3 worm cellular contexts compared by ENCODE assay signal in genomic region chrIV:570799-571300, ce11.
TF ChIP-seq lines count a peak whose summit lies in the region.

Gene F56A11.5 (minus strand): TSS chrIV:570849.

TF ChIP-seq in whole organism, L3 larva, 47 proteins besides CTCF, POLR2A, EP300 and RAD21:
- peak; percentile 16 for TF ChIP-seq skn-1 (tag; optimal IDR thresholded peaks at IDR 0.05; lab: Kevin White, UChicago)
- no peak for TF ChIP-seq snpc-4 (tag; optimal IDR thresholded peaks at IDR 0.05; lab: Kevin White, UChicago)
- no peak for TF ChIP-seq mml-1 (tag; optimal IDR thresholded peaks at IDR 0.05; lab: Kevin White, UChicago)

TF ChIP-seq in whole organism, L4 larva, 104 proteins besides CTCF, POLR2A, EP300 and RAD21:
- TF ChIP-seq hlh-11 (tag; optimal IDR thresholded peaks at IDR 0.05; lab: Kevin White, UChicago) (no peak), pqm-1 (tag; optimal IDR thresholded peaks at IDR 0.05; lab: Kevin White, UChicago) (peak; percentile 21), ZK546.5 (tag; optimal IDR thresholded peaks at IDR 0.05; lab: Kevin White, UChicago) (no peak), mdl-1 (tag; optimal IDR thresholded peaks at IDR 0.05; lab: Kevin White, UChicago) (no peak), hlh-30 (tag; optimal IDR thresholded peaks at IDR 0.05; lab: Kevin White, UChicago; ENCODE audit: insufficient read depth) (no peak)

TF ChIP-seq in whole organism, young adult, 124 proteins besides CTCF, POLR2A, EP300 and RAD21:
- TF ChIP-seq lin-35 (GFP tag; optimal IDR thresholded peaks at IDR 0.05; lab: Kevin White, UChicago) (no peak), hmg-20 (GFP tag; IDR thresholded peaks at IDR 0.05; lab: Robert Waterston, UW) (no peak), madf-8 (GFP tag; conservative IDR thresholded peaks at IDR 0.05; lab: Robert Waterston, UW) (peak; percentile 59), madf-6 (GFP tag; IDR thresholded peaks at IDR 0.05; lab: Robert Waterston, UW) (peak; percentile 78), aptf-3 (GFP tag; IDR thresholded peaks at IDR 0.05; lab: Robert Waterston, UW) (no peak), hlh-26 (GFP tag; conservative IDR thresholded peaks at IDR 0.05; lab: Robert Waterston, UW) (no peak), snpc-3.4 (tag; optimal IDR thresholded peaks at IDR 0.05; lab: Kevin White, UChicago) (no peak), efl-1 (GFP tag; optimal IDR thresholded peaks at IDR 0.05; lab: Kevin White, UChicago) (peak; percentile 65)
